Worm (Caenorhabditis elegans) whole organism, L2 larva: ENCODE data around the gene F21H7.2.

ENCODE experiments used
- ceh-82 ChIP-seq: fragments of 150-350 bp; optimal IDR thresholded peaks from 2 replicates; lab custom pipeline; 2014; ENCODE audit warnings: missing biosample characterization, missing genetic modification characterization
- dmd-4 ChIP-seq: sonication (generic microtip); optimal IDR thresholded peaks from 2 replicates; lab custom pipeline; 2017; ENCODE audit warnings: missing biosample characterization, missing genetic modification characterization

DNA sequence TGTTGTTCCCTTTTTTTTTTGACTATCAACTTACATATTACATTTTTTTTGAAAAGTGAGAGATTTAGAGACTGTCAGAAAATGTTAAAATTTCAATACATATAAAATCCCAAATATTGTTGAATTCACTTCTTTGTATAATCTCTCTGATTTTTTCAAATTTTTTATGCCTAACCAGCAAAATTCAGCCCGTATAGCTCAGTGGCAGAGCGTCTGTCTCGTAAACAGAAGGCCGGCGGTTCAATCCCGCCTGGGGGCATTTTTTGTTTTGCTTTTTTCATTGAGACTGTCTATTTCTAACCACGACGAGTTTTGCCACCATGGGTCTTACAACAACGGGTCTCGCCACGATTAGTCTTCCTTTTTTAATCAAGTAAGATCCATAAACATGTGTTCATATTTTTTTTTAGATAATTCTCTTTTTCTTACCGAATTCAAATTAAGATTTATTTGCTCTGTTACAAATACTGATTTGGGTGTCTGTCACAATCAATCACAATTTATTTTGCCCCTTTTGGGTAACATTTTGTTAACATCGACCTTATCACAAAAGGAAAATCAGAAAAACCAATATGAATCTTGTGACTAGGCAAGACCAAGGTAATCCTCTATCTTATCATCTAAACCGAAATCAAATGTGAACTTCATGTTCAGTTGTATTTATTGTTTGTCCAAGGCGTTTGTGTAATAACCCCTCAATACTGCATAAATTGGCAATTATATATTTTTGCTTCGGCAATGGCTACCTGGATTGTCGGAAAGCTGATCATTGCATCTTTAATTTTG, 10.6 kb downstream of the F21H7.2 start, which contains the start of gene glc-1:
- TF ChIP-seq dmd-4: no peak
- TF ChIP-seq ceh-82 (tag; lab: Kevin White, UChicago): no peak
